Worm (Caenorhabditis elegans) whole organism, midembryonic: ENCODE data around the gene uaf-1.

Source experiments
- T22C8.4 ChIP-seq: fragments of 200-800 bp; sonication (Bioruptor generic); IDR thresholded peaks from 2 replicates; pipeline ENCODE4 v1.3.6; 2022; ENCODE audit warnings: missing genetic modification characterization, missing compliant biosample characterization
- cog-1 ChIP-seq: sonication (generic microtip); optimal IDR thresholded peaks from 2 replicates; lab custom pipeline; 2016; ENCODE audit warnings: missing genetic modification characterization, missing compliant biosample characterization
- flt-1 ChIP-seq: fragments of 200-800 bp; sonication (Bioruptor generic); IDR thresholded peaks from 2 replicates; pipeline ENCODE4 v1.3.6; 2022; ENCODE audit warnings: missing genetic modification characterization, missing compliant biosample characterization
- klf-2 ChIP-seq: fragments of 200-800 bp; sonication (Bioruptor generic); conservative IDR thresholded peaks from 2 replicates; pipeline ENCODE4 v1.3.6; 2022; ENCODE audit warnings: missing genetic modification reagents, missing genetic modification characterization, missing compliant biosample characterization
- med-1 ChIP-seq: sonication (generic microtip); optimal IDR thresholded peaks from 2 replicates; lab custom pipeline; 2017; ENCODE audit warnings: missing genetic modification characterization, mild to moderate bottlenecking, missing compliant biosample characterization, antibody characterized with exemption, missing genetic modification reagents; ENCODE audit not compliant: insufficient read depth
- ref-1 ChIP-seq: fragments of 200-800 bp; sonication (Bioruptor generic); conservative IDR thresholded peaks from 2 replicates; pipeline ENCODE4 v1.3.6; 2022; ENCODE audit warnings: missing genetic modification reagents, missing genetic modification characterization, missing compliant biosample characterization
- tab-1 ChIP-seq: fragments of 200-800 bp; sonication (Bioruptor generic); IDR thresholded peaks from 2 replicates; pipeline ENCODE4 v1.3.6; 2022; ENCODE audit warnings: missing genetic modification characterization, missing compliant biosample characterization
- ztf-23 ChIP-seq: fragments of 200-800 bp; sonication (Bioruptor generic); IDR thresholded peaks from 2 replicates; pipeline ENCODE4 v1.3.6; 2022; ENCODE audit warnings: missing genetic modification reagents, missing genetic modification characterization, missing compliant biosample characterization
- ztf-29 ChIP-seq: fragments of 200-800 bp; sonication (Bioruptor generic); IDR thresholded peaks from 2 replicates; pipeline ENCODE4 v1.3.6; 2022; ENCODE audit warnings: missing genetic modification reagents, missing genetic modification characterization, missing compliant biosample characterization

The uaf-1 gene

ce11 chrIII:1059961-1060360, 16.4 kb downstream of the uaf-1 start, which contains the start of gene BE0003N10.6:
Gene BE0003N10.6 (minus strand): TSS chrIII:1060061.
- TF ChIP-seq ztf-23 (GFP tag; lab: Robert Waterston, UW) (no peak), ztf-29 (GFP tag; lab: Robert Waterston, UW) (no peak), med-1 (GFP tag; lab: Kevin White, UChicago) (no peak), cog-1 (tag; lab: Kevin White, UChicago) (no peak), klf-2 (GFP tag; lab: Robert Waterston, UW) (no peak), flt-1 (no peak), ref-1 (GFP tag; lab: Robert Waterston, UW) (no peak), T22C8.4 (GFP tag; lab: Robert Waterston, UW) (no peak), tab-1 (no peak)

- TF ChIP-seq ref-1 (GFP tag; lab: Robert Waterston, UW) (no peak), med-1 (GFP tag; lab: Kevin White, UChicago) (no peak), tab-1 (no peak), ztf-29 (GFP tag; lab: Robert Waterston, UW) (no peak), T22C8.4 (GFP tag; lab: Robert Waterston, UW) (no peak), ztf-23 (GFP tag; lab: Robert Waterston, UW) (no peak), cog-1 (tag; lab: Kevin White, UChicago) (no peak), flt-1 (no peak), klf-2 (GFP tag; lab: Robert Waterston, UW) (no peak)
Measured at ce11 chrIII:1058881-1059280, 17.5 kb downstream of the uaf-1 start.

DNA sequence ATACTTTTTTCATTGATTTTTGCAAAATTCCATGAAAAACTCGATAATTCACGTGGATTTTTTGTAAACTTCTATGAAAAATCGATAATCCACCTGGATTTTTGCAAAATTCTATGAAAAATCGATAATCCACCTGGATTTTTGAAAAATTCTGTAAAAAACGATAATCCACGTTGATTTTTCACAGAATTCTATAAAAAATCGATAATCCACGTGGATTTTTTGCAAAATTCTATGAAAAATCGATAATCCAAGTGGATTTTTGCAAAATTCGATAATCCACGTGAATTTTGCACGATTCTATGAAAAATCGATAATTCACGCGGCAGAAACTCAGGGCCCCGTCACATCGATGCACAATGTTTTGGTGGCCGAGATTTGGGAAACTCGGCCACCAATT, 18.3 kb downstream of the uaf-1 start:
- TF ChIP-seq ztf-23 (GFP tag; lab: Robert Waterston, UW) (no peak), T22C8.4 (GFP tag; lab: Robert Waterston, UW) (peak; percentile 84)

DNA sequence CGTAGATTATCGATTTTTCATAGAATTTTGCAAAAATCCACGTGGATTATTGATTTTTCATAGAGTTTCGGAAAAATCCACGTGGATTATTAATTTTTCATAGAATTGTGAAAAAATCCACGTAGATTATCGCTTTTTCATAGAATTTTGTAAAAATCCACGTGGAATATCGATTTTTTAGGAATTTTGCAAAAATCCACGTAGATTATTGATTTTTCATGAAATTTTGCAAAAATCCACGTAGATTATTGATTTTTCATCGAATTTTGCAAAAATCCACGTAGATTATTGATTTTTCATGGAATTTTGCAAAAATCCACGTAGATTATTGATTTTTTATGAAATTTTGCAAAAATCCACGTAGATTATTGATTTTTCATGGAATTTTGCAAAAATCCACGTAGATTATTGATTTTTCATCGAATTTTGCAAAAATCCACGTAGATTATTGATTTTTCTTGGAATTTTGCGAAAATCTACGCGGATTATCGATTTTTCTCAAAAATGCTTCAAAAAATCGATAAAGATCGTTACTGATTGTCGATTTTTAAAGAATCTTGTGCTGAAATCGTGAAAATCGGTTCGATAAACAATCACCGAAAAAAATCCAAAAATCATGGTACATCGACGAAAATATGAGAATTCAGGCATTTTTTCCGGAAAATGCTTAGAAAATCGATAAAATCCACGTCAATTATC, 19.2 kb downstream of the uaf-1 start:
- TF ChIP-seq T22C8.4 (GFP tag; lab: Robert Waterston, UW) = peak; percentile 54

- TF ChIP-seq klf-2 (GFP tag; lab: Robert Waterston, UW) = no peak
- no peak for TF ChIP-seq ref-1 (GFP tag; lab: Robert Waterston, UW)
- TF ChIP-seq T22C8.4 (GFP tag; lab: Robert Waterston, UW) = no peak
- TF ChIP-seq med-1 (GFP tag; lab: Kevin White, UChicago) = no peak
- TF ChIP-seq flt-1 = no peak
- TF ChIP-seq cog-1 (tag; lab: Kevin White, UChicago) = no peak
- TF ChIP-seq ztf-23 (GFP tag; lab: Robert Waterston, UW) = 0 out of 2 replicates have a peak, but pooled peaks have one; percentile 45
- 0 out of 2 replicates have a peak, but pooled peaks have one; percentile 6 for TF ChIP-seq ztf-29 (GFP tag; lab: Robert Waterston, UW)
- TF ChIP-seq tab-1 = 0 out of 2 replicates have a peak, but pooled peaks have one; percentile 25
Measured at ce11 chrIII:1054096-1054495, 22.3 kb downstream of the uaf-1 start.

- no peak for TF ChIP-seq cog-1 (tag; lab: Kevin White, UChicago)
- TF ChIP-seq ztf-29 (GFP tag; lab: Robert Waterston, UW) = no peak
- TF ChIP-seq med-1 (GFP tag; lab: Kevin White, UChicago) = no peak
- no peak for TF ChIP-seq flt-1
- no peak for TF ChIP-seq klf-2 (GFP tag; lab: Robert Waterston, UW)
- TF ChIP-seq ztf-23 (GFP tag; lab: Robert Waterston, UW) = no peak
Measured at ce11 chrIII:1053067-1053466, 23.3 kb downstream of the uaf-1 start, which contains the start of gene fbxo-11.2. Gene fbxo-11.2 (minus strand): TSS chrIII:1053242.

DNA sequence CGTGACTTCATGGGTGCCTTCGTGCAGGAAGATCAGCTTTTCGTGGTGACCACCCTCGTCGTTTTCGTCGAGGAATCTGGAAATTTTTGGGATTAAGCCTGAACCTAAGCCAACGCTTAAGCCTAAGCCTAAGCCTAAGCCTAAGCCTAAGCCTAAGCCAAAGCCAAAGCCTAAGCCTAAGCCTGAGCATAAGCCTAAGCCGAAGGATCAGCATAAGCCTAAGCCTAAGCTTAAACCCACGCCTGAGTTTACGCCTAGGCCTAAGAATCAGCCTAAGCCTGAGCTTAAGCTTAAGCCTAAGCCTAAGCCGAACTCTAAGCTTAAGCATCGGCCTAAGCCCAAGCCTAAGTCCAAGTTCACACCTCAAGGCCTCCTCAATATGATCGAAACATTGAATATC, 24.1 kb downstream of the uaf-1 start:
- TF ChIP-seq ztf-29 (GFP tag; lab: Robert Waterston, UW) (peak; percentile 73; the same call in 1 of the 2 replicates), tab-1 (no peak), cog-1 (tag; lab: Kevin White, UChicago) (no peak), ztf-23 (GFP tag; lab: Robert Waterston, UW) (no peak)

DNA sequence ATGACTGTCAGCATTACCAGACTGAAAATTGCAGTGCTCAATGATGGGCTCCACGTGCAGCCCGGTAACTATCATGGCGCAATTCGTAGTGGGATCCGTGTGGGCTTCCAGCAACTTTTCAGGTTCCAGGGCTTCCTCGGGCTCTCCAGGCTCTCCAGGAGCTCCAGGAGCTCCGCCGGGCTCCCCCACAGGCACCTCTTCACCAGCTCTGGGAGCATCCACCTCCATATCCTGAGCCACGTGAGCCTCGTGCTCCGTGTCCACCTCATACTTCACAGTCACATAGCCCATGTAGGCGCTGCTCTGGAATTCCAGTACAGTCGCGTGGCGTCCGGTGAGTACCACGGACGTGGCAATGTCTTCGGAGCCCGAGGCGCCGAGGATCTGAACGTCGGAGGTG, 24.5 kb downstream of the uaf-1 start:
- TF ChIP-seq med-1 (GFP tag; lab: Kevin White, UChicago) (no peak), tab-1 (no peak), ztf-29 (GFP tag; lab: Robert Waterston, UW) (no peak), cog-1 (tag; lab: Kevin White, UChicago) (no peak), ref-1 (GFP tag; lab: Robert Waterston, UW) (no peak)

- no peak for TF ChIP-seq tab-1
- TF ChIP-seq ztf-23 (GFP tag; lab: Robert Waterston, UW) = no peak
- no peak for TF ChIP-seq med-1 (GFP tag; lab: Kevin White, UChicago)
- TF ChIP-seq T22C8.4 (GFP tag; lab: Robert Waterston, UW) = no peak
- TF ChIP-seq klf-2 (GFP tag; lab: Robert Waterston, UW) = no peak
- TF ChIP-seq ztf-29 (GFP tag; lab: Robert Waterston, UW) = no peak
- no peak for TF ChIP-seq ref-1 (GFP tag; lab: Robert Waterston, UW)
- no peak for TF ChIP-seq flt-1
- no peak for TF ChIP-seq cog-1 (tag; lab: Kevin White, UChicago)
Measured at ce11 chrIII:1043790-1044189, 32.6 kb downstream of the uaf-1 start.

DNA sequence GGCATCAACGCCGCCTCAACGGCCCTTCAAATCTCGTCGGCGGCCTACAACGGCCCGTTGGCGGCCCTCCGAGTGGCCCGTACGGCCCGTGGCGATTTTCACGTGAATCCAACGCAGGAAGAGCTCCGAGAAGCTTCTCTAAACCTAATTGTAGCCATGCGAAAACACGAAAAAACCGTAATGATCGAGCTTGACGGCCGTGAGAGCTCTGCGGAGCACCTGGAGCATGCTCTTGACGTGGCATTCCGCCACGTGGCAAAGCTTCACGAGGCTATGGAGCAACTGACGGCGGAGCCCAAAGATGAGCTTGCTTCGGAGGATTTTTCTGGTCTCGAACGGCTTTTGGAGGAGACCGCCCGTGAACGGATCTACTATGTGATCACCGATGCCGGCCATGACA, 36.3 kb downstream of the uaf-1 start:
- no peak for TF ChIP-seq ztf-23 (GFP tag; lab: Robert Waterston, UW)
- TF ChIP-seq ztf-29 (GFP tag; lab: Robert Waterston, UW) = no peak
- no peak for TF ChIP-seq flt-1
- TF ChIP-seq tab-1 = no peak
- TF ChIP-seq klf-2 (GFP tag; lab: Robert Waterston, UW) = no peak
- TF ChIP-seq ref-1 (GFP tag; lab: Robert Waterston, UW) = no peak
- TF ChIP-seq T22C8.4 (GFP tag; lab: Robert Waterston, UW) = no peak
- no peak for TF ChIP-seq med-1 (GFP tag; lab: Kevin White, UChicago)
- TF ChIP-seq cog-1 (tag; lab: Kevin White, UChicago) = no peak
